Fruit fly (Drosophila melanogaster): ENCODE measurements around the gene CG44362.

DNA sequence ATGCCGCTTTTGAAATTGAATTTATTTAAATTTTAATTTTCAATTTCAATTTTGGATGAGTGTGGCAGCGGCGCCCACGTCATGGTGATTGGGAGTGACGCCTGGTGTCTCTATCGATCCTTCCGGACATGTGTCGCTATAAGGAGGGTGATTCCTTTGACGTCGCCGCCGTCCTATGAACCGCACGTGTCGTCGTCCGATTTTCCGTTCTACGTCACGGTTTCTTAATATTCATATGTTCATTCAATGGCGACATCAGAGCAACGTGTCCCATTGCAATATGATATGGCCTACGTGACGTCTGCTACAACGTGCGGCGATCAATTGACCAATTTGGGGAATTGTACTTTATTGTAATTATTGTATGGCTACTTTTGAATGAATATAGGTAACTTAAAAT, 35.1 kb downstream of the CG44362 start:
- TF ChIP-seq cnc (optimal IDR thresholded peaks at IDR 0.05) (no peak), kay (GFP tag; ENCODE audit: borderline replicate concordance) (no peak)

Measured in whole organism, adult.